Worm (Caenorhabditis elegans): ENCODE data around the gene syf-2.

- no peak for TF ChIP-seq elt-3 (tag; optimal IDR thresholded peaks at IDR 0.05)
- no peak for TF ChIP-seq snpc-4 (tag; optimal IDR thresholded peaks at IDR 0.05)
- TF ChIP-seq elt-1 (tag; optimal IDR thresholded peaks at IDR 0.05; ENCODE audit: borderline replicate concordance, insufficient read depth): no peak
- no peak for TF ChIP-seq nhr-12 (tag; optimal IDR thresholded peaks at IDR 0.05)
- no peak for TF ChIP-seq mls-2 (tag; optimal IDR thresholded peaks at IDR 0.05)
- no peak for TF ChIP-seq nhr-2 (tag; optimal IDR thresholded peaks at IDR 0.05)
- TF ChIP-seq pha-4 (tag; optimal IDR thresholded peaks at IDR 0.05): no peak
- TF ChIP-seq lsy-2 (tag; optimal IDR thresholded peaks at IDR 0.05): no peak
- TF ChIP-seq unc-62 (GFP tag; optimal IDR thresholded peaks at IDR 0.05): no peak
- no peak for TF ChIP-seq nhr-76 (tag; optimal IDR thresholded peaks at IDR 0.05)
- peak; percentile 13 for TF ChIP-seq ces-1 (GFP tag; optimal IDR thresholded peaks at IDR 0.05)
- no peak for TF ChIP-seq ztf-11 (tag; optimal IDR thresholded peaks at IDR 0.05)
Observed at ce11 chrIII:7154526-7154925, 7.4 kb downstream of the syf-2 start.

All from whole organism, mixed stage, embryonic.